Worm (Caenorhabditis elegans): ENCODE data around the gene rbm-42.

The rbm-42 gene

ce11 chrIII:5102616-5103015, 50.4 kb downstream of the rbm-42 start, which contains the start of gene F54D8.6 (continued):
- no peak for TF ChIP-seq ceh-14 (tag; optimal IDR thresholded peaks at IDR 0.05)
- TF ChIP-seq unc-42 (tag; optimal IDR thresholded peaks at IDR 0.05), result peak; percentile 12
- no peak for TF ChIP-seq unc-86 (tag; optimal IDR thresholded peaks at IDR 0.05)
- TF ChIP-seq madf-2 (tag; optimal IDR thresholded peaks at IDR 0.05), result no peak
- TF ChIP-seq odd-2 (tag; optimal IDR thresholded peaks at IDR 0.05), result no peak
- TF ChIP-seq nhr-232 (tag; optimal IDR thresholded peaks at IDR 0.05), result no peak
- no peak for TF ChIP-seq ttx-3 (tag; optimal IDR thresholded peaks at IDR 0.05)
- no peak for TF ChIP-seq ceh-45 (GFP tag; IDR thresholded peaks at IDR 0.05)
- peak; percentile 77 for TF ChIP-seq ets-4 (tag; optimal IDR thresholded peaks at IDR 0.05)
- TF ChIP-seq sox-2 (GFP tag; IDR thresholded peaks at IDR 0.05), result no peak
- no peak for TF ChIP-seq K02D7.2 (tag; optimal IDR thresholded peaks at IDR 0.05)
- no peak for TF ChIP-seq fkh-6 (tag; optimal IDR thresholded peaks at IDR 0.05)
- peak; percentile 19 for TF ChIP-seq zip-5 (tag; optimal IDR thresholded peaks at IDR 0.05)
- no peak for TF ChIP-seq ceh-34 (tag; optimal IDR thresholded peaks at IDR 0.05)
- no peak for TF ChIP-seq hlh-15 (tag; optimal IDR thresholded peaks at IDR 0.05)
- TF ChIP-seq pax-1 (tag; optimal IDR thresholded peaks at IDR 0.05), result no peak
- no peak for TF ChIP-seq ceh-30 (tag; optimal IDR thresholded peaks at IDR 0.05)
- TF ChIP-seq ceh-18 (tag; optimal IDR thresholded peaks at IDR 0.05), result no peak
- no peak for TF ChIP-seq ceh-6 (GFP tag; optimal IDR thresholded peaks at IDR 0.05)
- TF ChIP-seq tbx-2 (tag; optimal IDR thresholded peaks at IDR 0.05), result peak; percentile 37
- TF ChIP-seq rnt-1 (tag; optimal IDR thresholded peaks at IDR 0.05), result no peak
- peak; percentile 45 for TF ChIP-seq ceh-2 (tag; optimal IDR thresholded peaks at IDR 0.05)
- TF ChIP-seq hlh-8 (tag; optimal IDR thresholded peaks at IDR 0.05), result peak; percentile 6
- no peak for TF ChIP-seq ceh-24 (tag; optimal IDR thresholded peaks at IDR 0.05)
- TF ChIP-seq eyg-1 (tag; optimal IDR thresholded peaks at IDR 0.05), result no peak
- TF ChIP-seq gmeb-2 (tag; optimal IDR thresholded peaks at IDR 0.05), result no peak
- TF ChIP-seq ceh-22 (tag; optimal IDR thresholded peaks at IDR 0.05), result no peak
- TF ChIP-seq pha-2 (tag; optimal IDR thresholded peaks at IDR 0.05), result peak; percentile 2
- no peak for TF ChIP-seq T23F11.4 (GFP tag; optimal IDR thresholded peaks at IDR 0.05)
- peak; percentile 76 for TF ChIP-seq ceh-31 (tag; optimal IDR thresholded peaks at IDR 0.05)
- TF ChIP-seq tbx-7 (tag; optimal IDR thresholded peaks at IDR 0.05), result no peak
- no peak for TF ChIP-seq dve-1 (tag; optimal IDR thresholded peaks at IDR 0.05)
- TF ChIP-seq ceh-48 (tag; optimal IDR thresholded peaks at IDR 0.05), result peak; percentile 71
- no peak for TF ChIP-seq sox-4 (tag; optimal IDR thresholded peaks at IDR 0.05)
- no peak for TF ChIP-seq hlh-13 (GFP tag; optimal IDR thresholded peaks at IDR 0.05)
- TF ChIP-seq pros-1 (tag; optimal IDR thresholded peaks at IDR 0.05), result no peak
- no peak for TF ChIP-seq elt-4 (tag; optimal IDR thresholded peaks at IDR 0.05)
- no peak for TF ChIP-seq ztf-16 (tag; optimal IDR thresholded peaks at IDR 0.05)
- no peak for TF ChIP-seq pat-9 (tag; optimal IDR thresholded peaks at IDR 0.05)
- TF ChIP-seq hlh-6 (tag; optimal IDR thresholded peaks at IDR 0.05), result no peak
- TF ChIP-seq lin-11 (tag; optimal IDR thresholded peaks at IDR 0.05), result no peak
- no peak for TF ChIP-seq che-1 (tag; optimal IDR thresholded peaks at IDR 0.05)
- TF ChIP-seq mec-3 (tag; optimal IDR thresholded peaks at IDR 0.05; ENCODE audit: borderline replicate concordance), result no peak
- no peak for TF ChIP-seq fkh-10 (GFP tag; optimal IDR thresholded peaks at IDR 0.05)
- no peak for TF ChIP-seq ama-1 (optimal IDR thresholded peaks at IDR 0.05)
- TF ChIP-seq C38D4.7 (GFP tag; optimal IDR thresholded peaks at IDR 0.05), result no peak
- TF ChIP-seq pha-4 (tag; optimal IDR thresholded peaks at IDR 0.05), result no peak
- no peak for TF ChIP-seq nhr-11 (tag; optimal IDR thresholded peaks at IDR 0.05)
